Fruit fly (Drosophila melanogaster): ENCODE results near the gene mdy.
A peak's percentile ranks its signal among the peaks of the same experiment; 100 is the strongest.

mdy gene

DNA sequence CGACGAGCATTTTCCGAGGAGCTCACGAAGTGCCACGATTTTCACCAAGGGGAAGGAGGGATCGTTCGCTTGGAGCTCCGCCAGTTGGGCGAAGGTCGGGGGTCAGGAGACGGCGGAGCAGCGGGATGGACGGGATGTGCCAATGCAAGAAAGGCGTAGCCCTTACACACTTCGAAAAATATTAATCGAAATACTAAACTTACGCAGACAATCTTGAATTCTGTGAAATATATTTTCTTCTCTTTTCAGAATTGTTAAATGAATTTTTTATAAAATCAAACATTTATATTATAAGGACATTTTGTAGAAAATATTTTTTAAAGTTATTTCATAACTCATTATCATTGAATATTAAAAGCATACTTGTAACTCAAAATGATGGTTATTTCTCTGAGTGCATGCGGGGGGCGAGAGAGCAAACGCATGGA, 52.5 kb downstream of the mdy start (continued):
- TF ChIP-seq Vsx1 (GFP tag; optimal IDR thresholded peaks at IDR 0.05) (peak; percentile 29), seq (GFP tag; IDR thresholded peaks at IDR 0.05) (no peak; the same call in 1 of the 2 replicates), Hand (GFP tag; optimal IDR thresholded peaks at IDR 0.05) (no peak), sens (GFP tag) (no peak), Mes4 (GFP tag; optimal IDR thresholded peaks at IDR 0.05) (no peak), tna (GFP tag; IDR thresholded peaks at IDR 0.05; ENCODE audit: partially characterized antibody) (no peak), al (GFP tag; IDR thresholded peaks at IDR 0.05) (no peak), CG10274 (GFP tag; optimal IDR thresholded peaks at IDR 0.05) (no peak), C15 (GFP tag; IDR thresholded peaks at IDR 0.05) (no peak), CG13296 (GFP tag; optimal IDR thresholded peaks at IDR 0.05) (peak; percentile 44), phol (tag; optimal IDR thresholded peaks at IDR 0.05) (peak; percentile 57), unc-4 (GFP tag; IDR thresholded peaks at IDR 0.05; ENCODE audit: partially characterized antibody) (no peak), CG12942 (GFP tag; optimal IDR thresholded peaks at IDR 0.05) (no peak), CG17361 (GFP tag; IDR thresholded peaks at IDR 0.05) (peak; percentile 69; the same call in 2 of the 3 replicates), vvl (GFP tag; IDR thresholded peaks at IDR 0.05) (no peak), CG1647 (GFP tag; optimal IDR thresholded peaks at IDR 0.05) (no peak), Hmx (GFP tag; optimal IDR thresholded peaks at IDR 0.05) (no peak), HmgD (GFP tag; optimal IDR thresholded peaks at IDR 0.05) (no peak), ind (GFP tag; optimal IDR thresholded peaks at IDR 0.05) (no peak), ase (GFP tag; IDR thresholded peaks at IDR 0.05) (no peak), grau (tag; optimal IDR thresholded peaks at IDR 0.05) (peak; percentile 67), gce (GFP tag; IDR thresholded peaks at IDR 0.05) (no peak), CG11504 (tag; optimal IDR thresholded peaks at IDR 0.05) (peak; percentile 74), grn (GFP tag; optimal IDR thresholded peaks at IDR 0.05) (no peak), CG17359 (tag; optimal IDR thresholded peaks at IDR 0.05) (peak; percentile 49), B-H2 (GFP tag; optimal IDR thresholded peaks at IDR 0.05) (no peak), pum (GFP tag; optimal IDR thresholded peaks at IDR 0.05) (no peak), CG2875 (GFP tag; optimal IDR thresholded peaks at IDR 0.05) (no peak), ash1 (GFP tag; optimal IDR thresholded peaks at IDR 0.05) (no peak), sob (GFP tag; IDR thresholded peaks at IDR 0.05) (no peak), CG18476 (GFP tag; optimal IDR thresholded peaks at IDR 0.05) (no peak), Pdp1 (GFP tag; optimal IDR thresholded peaks at IDR 0.05) (no peak), CG2202 (tag; optimal IDR thresholded peaks at IDR 0.05) (no peak), CG6813 (GFP tag; optimal IDR thresholded peaks at IDR 0.05) (no peak), eve (GFP tag; optimal IDR thresholded peaks at IDR 0.05) (peak in 1 of 2 experiments; percentile 32), CG14965 (GFP tag; optimal IDR thresholded peaks at IDR 0.05; ENCODE audit: borderline replicate concordance) (no peak), odd (GFP tag; optimal IDR thresholded peaks at IDR 0.05) (peak; percentile 24), bbx (GFP tag; IDR thresholded peaks at IDR 0.05; ENCODE audit: partially characterized antibody) (no peak), gsb-n (tag; optimal IDR thresholded peaks at IDR 0.05) (peak; percentile 9), CG5245 (GFP tag; optimal IDR thresholded peaks at IDR 0.05) (no peak), bcd (GFP tag; optimal IDR thresholded peaks at IDR 0.05) (peak; percentile 61), btn (GFP tag; optimal IDR thresholded peaks at IDR 0.05) (no peak), Aef1 (GFP tag; IDR thresholded peaks at IDR 0.05) (peak; percentile 36; the same call in 1 of the 3 replicates), CG10209 (GFP tag; optimal IDR thresholded peaks at IDR 0.05) (peak; percentile 27), CG9727 (GFP tag; optimal IDR thresholded peaks at IDR 0.05) (peak; percentile 24), Blimp-1 (GFP tag; optimal IDR thresholded peaks at IDR 0.05) (peak; percentile 60), CG3726 (GFP tag; IDR thresholded peaks at IDR 0.05) (no peak), CG15514 (GFP tag; optimal IDR thresholded peaks at IDR 0.05) (no peak), CTCF (GFP tag; optimal IDR thresholded peaks at IDR 0.05) (no peak), CG2678 (tag; optimal IDR thresholded peaks at IDR 0.05) (no peak), CG8478 (optimal IDR thresholded peaks at IDR 0.05) (no peak), dysf (GFP tag; IDR thresholded peaks at IDR 0.05) (peak; percentile 75)
